Worm (Caenorhabditis elegans) whole organism, late embryonic: ENCODE measurements around the gene C18E9.5.

Experiments
- F13H6.1 ChIP-seq: sonication (generic microtip); optimal IDR thresholded peaks from 2 replicates; lab custom pipeline; 2016; ENCODE audit warnings: missing genetic modification characterization, missing compliant biosample characterization
- ama-1 ChIP-seq: fragments of 150-350 bp; optimal IDR thresholded peaks from 2 replicates; lab custom pipeline; 2014
- ceh-48 ChIP-seq: sonication (generic microtip); optimal IDR thresholded peaks from 2 replicates; lab custom pipeline; 2016; ENCODE audit warnings: missing genetic modification characterization, inconsistent platforms, missing compliant biosample characterization
- dmd-4 ChIP-seq: sonication (generic microtip); optimal IDR thresholded peaks from 2 replicates; lab custom pipeline; 2016; ENCODE audit warnings: borderline replicate concordance, missing genetic modification characterization, missing compliant biosample characterization
- elt-4 ChIP-seq: sonication (generic microtip); optimal IDR thresholded peaks from 2 replicates; lab custom pipeline; 2016; ENCODE audit warnings: missing genetic modification characterization, missing compliant biosample characterization
- hlh-30 ChIP-seq: sonication (generic microtip); optimal IDR thresholded peaks from 2 replicates; lab custom pipeline; 2017; ENCODE audit warnings: antibody characterized with exemption, missing genetic modification characterization, missing compliant biosample characterization; ENCODE audit not compliant: insufficient read depth
- madf-2 ChIP-seq: sonication (generic microtip); optimal IDR thresholded peaks from 2 replicates; lab custom pipeline; 2017; ENCODE audit warnings: missing genetic modification characterization, missing compliant biosample characterization
- nfya-1 ChIP-seq: sonication (generic microtip); optimal IDR thresholded peaks from 2 replicates; lab custom pipeline; 2017; ENCODE audit warnings: missing genetic modification characterization, mild to moderate bottlenecking, missing compliant biosample characterization, antibody characterized with exemption, moderate library complexity
- pha-4 ChIP-seq: fragments of 150-350 bp; optimal IDR thresholded peaks from 2 replicates; lab custom pipeline; 2018; ENCODE audit warnings: missing biosample characterization, missing genetic modification reagents, missing genetic modification characterization
- sox-4 ChIP-seq: sonication (generic microtip); optimal IDR thresholded peaks from 2 replicates; lab custom pipeline; 2017; ENCODE audit warnings: mild to moderate bottlenecking, missing genetic modification characterization, inconsistent platforms, missing compliant biosample characterization
- unc-86 ChIP-seq: sonication (generic microtip); optimal IDR thresholded peaks from 2 replicates; lab custom pipeline; 2016; ENCODE audit warnings: missing genetic modification characterization, missing compliant biosample characterization
- zip-5 ChIP-seq: sonication (generic microtip); optimal IDR thresholded peaks from 2 replicates; lab custom pipeline; 2016; ENCODE audit warnings: missing genetic modification characterization, missing compliant biosample characterization

- TF ChIP-seq ama-1 (lab: Kevin White, UChicago) (no peak), sox-4 (tag; lab: Kevin White, UChicago) (no peak), unc-86 (no peak), nfya-1 (no peak), ceh-48 (tag; lab: Kevin White, UChicago) (no peak), pha-4 (tag; lab: Kevin White, UChicago) (no peak), hlh-30 (tag; lab: Kevin White, UChicago) (no peak), zip-5 (tag; lab: Kevin White, UChicago) (no peak), elt-4 (tag; lab: Kevin White, UChicago) (no peak), F13H6.1 (tag; lab: Kevin White, UChicago) (no peak), dmd-4 (tag; lab: Kevin White, UChicago) (no peak), madf-2 (tag; lab: Kevin White, UChicago) (no peak)
Measured at ce11 chrII:8964049-8964448, 5.7 kb upstream of the C18E9.5 start, which contains the start of gene sftd-3.
